Worm (Caenorhabditis elegans) whole organism, L1 larva: ENCODE measurements around the gene nspa-9.

Experiments
- C04F5.9 ChIP-seq: sonication (generic microtip); optimal IDR thresholded peaks from 2 replicates; lab custom pipeline; 2016; ENCODE audit warnings: missing genetic modification characterization, missing compliant biosample characterization
- C16A3.4 ChIP-seq: fragments of 150-350 bp; optimal IDR thresholded peaks from 2 replicates; lab custom pipeline; 2014; ENCODE audit warnings: missing biosample characterization, missing genetic modification characterization
- C34B4.2 ChIP-seq: sonication (generic microtip); optimal IDR thresholded peaks from 2 replicates; lab custom pipeline; 2017; ENCODE audit warnings: mild to moderate bottlenecking, missing genetic modification characterization, missing compliant biosample characterization
- F16B12.6 ChIP-seq: fragments of 150-350 bp; optimal IDR thresholded peaks from 2 replicates; lab custom pipeline; 2014; ENCODE audit warnings: missing biosample characterization, missing genetic modification characterization
- aha-1 ChIP-seq: fragments of 150-350 bp; optimal IDR thresholded peaks from 2 replicates; lab custom pipeline; 2014; ENCODE audit warnings: missing biosample characterization, missing genetic modification characterization
- alr-1 ChIP-seq: fragments of 200-800 bp; sonication (Bioruptor generic); optimal IDR thresholded peaks from 2 replicates; lab custom pipeline; 2018; ENCODE audit warnings: borderline replicate concordance, mild to moderate bottlenecking, missing genetic modification characterization, missing compliant biosample characterization
- aly-2 ChIP-seq: fragments of 150-350 bp; optimal IDR thresholded peaks from 2 replicates; lab custom pipeline; 2014; ENCODE audit warnings: missing biosample characterization, missing genetic modification characterization
- ama-1 ChIP-seq: fragments of 150-350 bp; optimal IDR thresholded peaks from 2 replicates; lab custom pipeline; 2014
- blmp-1 ChIP-seq: fragments of 150-350 bp; optimal IDR thresholded peaks from 2 replicates; lab custom pipeline; 2014; ENCODE audit warnings: missing biosample characterization, missing genetic modification characterization
- ceh-82 ChIP-seq, 3 experiments: fragments of 150-350 bp in 1 of 3; sonication (generic microtip) in 2 of 3; optimal IDR thresholded peaks; 2 replicates each; lab custom pipeline; 2014 to 2017; ENCODE audit warnings: missing biosample characterization in 3 of 3, missing genetic modification characterization in 3 of 3
- efl-1 ChIP-seq, 4 experiments: fragments of 150-350 bp; optimal IDR thresholded peaks in 3 of 4; peaks in 1 of 4; 1 replicate in 1 of 4; 2 replicates in 3 of 4; lab custom pipeline; 2014; ENCODE audit warnings: missing biosample characterization in 2 of 4, missing genetic modification characterization in 2 of 4, missing genetic modification reagents in 2 of 4
- egl-13 ChIP-seq: sonication (generic microtip); optimal IDR thresholded peaks from 2 replicates; lab custom pipeline; 2016; ENCODE audit warnings: missing genotype, missing genetic modification reagents, missing genetic modification characterization, missing compliant biosample characterization
- elt-3 ChIP-seq, 6 experiments: fragments of 150-350 bp in 1 of 6; sonication (generic microtip); optimal IDR thresholded peaks; 2 replicates each; lab custom pipeline; 2017 to 2018; ENCODE audit warnings: missing biosample characterization in 6 of 6, missing genetic modification characterization in 6 of 6, inconsistent platforms in 1 of 6
- fkh-10 ChIP-seq: sonication (generic microtip); optimal IDR thresholded peaks from 2 replicates; lab custom pipeline; 2017; ENCODE audit warnings: missing biosample characterization, missing genetic modification reagents, missing genetic modification characterization
- fkh-4 ChIP-seq: sonication (generic microtip); optimal IDR thresholded peaks from 2 replicates; lab custom pipeline; 2016; ENCODE audit warnings: missing compliant biosample characterization, missing genetic modification characterization, borderline replicate concordance
- fkh-8 ChIP-seq: sonication (generic microtip); optimal IDR thresholded peaks from 2 replicates; lab custom pipeline; 2016; ENCODE audit warnings: mild to moderate bottlenecking, missing genetic modification characterization, missing compliant biosample characterization
- grh-1 ChIP-seq: fragments of 200-800 bp; sonication (Bioruptor generic); IDR thresholded peaks from 2 replicates; pipeline ENCODE4 v1.3.6; 2022; ENCODE audit warnings: missing genetic modification reagents, missing genetic modification characterization, missing compliant biosample characterization
- hlh-4 ChIP-seq: sonication (generic microtip); optimal IDR thresholded peaks from 2 replicates; lab custom pipeline; 2016; ENCODE audit warnings: mild to moderate bottlenecking, missing genetic modification characterization, missing compliant biosample characterization
- isw-1 ChIP-seq: fragments of 200-800 bp; sonication (Bioruptor generic); IDR thresholded peaks from 2 replicates; pipeline ENCODE4 v1.3.6; 2022; ENCODE audit warnings: missing genetic modification characterization, missing compliant biosample characterization
- lin-14 ChIP-seq: fragments of 200-800 bp; sonication (Bioruptor generic); optimal IDR thresholded peaks from 2 replicates; lab custom pipeline; 2018; ENCODE audit warnings: mild to moderate bottlenecking, missing genetic modification characterization, moderate library complexity, missing compliant biosample characterization
- lin-15B ChIP-seq: fragments of 150-350 bp; sonication (generic microtip); optimal IDR thresholded peaks from 3 replicates; lab custom pipeline; 2014; ENCODE audit warnings: missing biosample characterization, missing genetic modification characterization
- lir-3 ChIP-seq: sonication (generic microtip); optimal IDR thresholded peaks from 2 replicates; lab custom pipeline; 2016; ENCODE audit warnings: mild to moderate bottlenecking, missing genetic modification characterization, moderate library complexity, missing compliant biosample characterization; ENCODE audit not compliant: poor library complexity
- lsy-2 ChIP-seq, 2 experiments: fragments of 150-350 bp; optimal IDR thresholded peaks; 2 replicates each; lab custom pipeline; 2014; ENCODE audit warnings: missing biosample characterization in 2 of 2, missing genetic modification characterization in 2 of 2
- mab-9 ChIP-seq: fragments of 200-800 bp; sonication (Bioruptor generic); IDR thresholded peaks from 2 replicates; pipeline ENCODE4 v1.3.6; 2022; ENCODE audit warnings: missing genetic modification reagents, missing genetic modification characterization, missing compliant biosample characterization
- mef-2 ChIP-seq: fragments of 150-350 bp; optimal IDR thresholded peaks from 2 replicates; lab custom pipeline; 2014; ENCODE audit warnings: missing biosample characterization, missing genetic modification characterization
- mep-1 ChIP-seq: fragments of 150-350 bp; optimal IDR thresholded peaks from 2 replicates; lab custom pipeline; 2014; ENCODE audit warnings: missing biosample characterization, missing genetic modification characterization
- nhr-11 ChIP-seq: fragments of 150-350 bp; optimal IDR thresholded peaks from 2 replicates; lab custom pipeline; 2014; ENCODE audit warnings: missing biosample characterization, missing genetic modification characterization
- nhr-19 ChIP-seq: fragments of 200-800 bp; sonication (Bioruptor generic); conservative IDR thresholded peaks from 2 replicates; pipeline ENCODE4 v1.3.6; 2022; ENCODE audit warnings: missing genetic modification characterization, missing compliant biosample characterization
- nhr-20 ChIP-seq: sonication (generic microtip); optimal IDR thresholded peaks from 2 replicates; lab custom pipeline; 2016; ENCODE audit warnings: mild to moderate bottlenecking, missing genetic modification characterization, missing compliant biosample characterization
- nhr-71 ChIP-seq: sonication (generic microtip); optimal IDR thresholded peaks from 2 replicates; lab custom pipeline; 2016; ENCODE audit warnings: mild to moderate bottlenecking, missing genetic modification characterization, moderate library complexity, missing compliant biosample characterization
- nhr-77 ChIP-seq: fragments of 150-350 bp; optimal IDR thresholded peaks from 2 replicates; lab custom pipeline; 2014; ENCODE audit warnings: missing biosample characterization, missing genetic modification characterization
- nhr-84 ChIP-seq: sonication (generic microtip); optimal IDR thresholded peaks from 2 replicates; lab custom pipeline; 2017; ENCODE audit warnings: missing biosample characterization, missing genetic modification characterization
- nhr-85 ChIP-seq: sonication (generic microtip); peaks from one replicate; lab custom pipeline; 2016; ENCODE audit warnings: missing genetic modification characterization, inconsistent platforms, missing compliant biosample characterization
- rnt-1 ChIP-seq: sonication (generic microtip); optimal IDR thresholded peaks from 2 replicates; lab custom pipeline; 2016; ENCODE audit warnings: mild to moderate bottlenecking, missing genetic modification characterization, moderate library complexity, missing compliant biosample characterization
- skn-1 ChIP-seq: fragments of 150-350 bp; optimal IDR thresholded peaks from 2 replicates; lab custom pipeline; 2014; ENCODE audit warnings: missing biosample characterization, missing genetic modification characterization
- snpc-4 ChIP-seq: fragments of 150-350 bp; optimal IDR thresholded peaks from 2 replicates; lab custom pipeline; 2014; ENCODE audit warnings: missing biosample characterization, missing genetic modification characterization
- snu-23 ChIP-seq: sonication (generic microtip); optimal IDR thresholded peaks from 2 replicates; lab custom pipeline; 2016; ENCODE audit warnings: missing genetic modification characterization, missing compliant biosample characterization
- sup-37 ChIP-seq: fragments of 200-800 bp; sonication (Bioruptor generic); optimal IDR thresholded peaks from 2 replicates; lab custom pipeline; 2018; ENCODE audit warnings: mild to moderate bottlenecking, missing genetic modification characterization, missing compliant biosample characterization
- tbx-2 ChIP-seq: sonication (generic microtip); optimal IDR thresholded peaks from 2 replicates; lab custom pipeline; 2016; ENCODE audit warnings: missing genetic modification characterization, missing compliant biosample characterization
- tlp-1 ChIP-seq: fragments of 150-350 bp; optimal IDR thresholded peaks from 2 replicates; lab custom pipeline; 2014; ENCODE audit warnings: missing biosample characterization, missing genetic modification characterization
- unc-30 ChIP-seq: sonication (generic microtip); optimal IDR thresholded peaks from 2 replicates; lab custom pipeline; 2017; ENCODE audit warnings: missing biosample characterization, missing genetic modification characterization
- unc-62 ChIP-seq: fragments of 150-350 bp; optimal IDR thresholded peaks from 2 replicates; lab custom pipeline; 2014; ENCODE audit warnings: missing biosample characterization, missing genetic modification reagents, missing genetic modification characterization
- unc-98 ChIP-seq: fragments of 200-800 bp; sonication (Bioruptor generic); IDR thresholded peaks from 2 replicates; pipeline ENCODE4 v1.3.6; 2022; ENCODE audit warnings: missing genetic modification characterization, missing compliant biosample characterization
- vab-15 ChIP-seq: sonication (generic microtip); optimal IDR thresholded peaks from 2 replicates; lab custom pipeline; 2017; ENCODE audit warnings: missing genotype, mild to moderate bottlenecking, missing genetic modification characterization, missing compliant biosample characterization
- xbp-1 ChIP-seq: sonication (generic microtip); optimal IDR thresholded peaks from 2 replicates; lab custom pipeline; 2016; ENCODE audit warnings: missing genetic modification characterization, missing compliant biosample characterization
- ztf-11 ChIP-seq, 2 experiments: sonication (generic microtip); optimal IDR thresholded peaks; 2 replicates each; lab custom pipeline; 2016 to 2017; ENCODE audit warnings: missing genetic modification characterization in 2 of 2, missing biosample characterization in 1 of 2, missing compliant biosample characterization in 1 of 2
- ztf-4 ChIP-seq: fragments of 150-350 bp; optimal IDR thresholded peaks from 2 replicates; lab custom pipeline; 2014; ENCODE audit warnings: missing biosample characterization, missing genetic modification characterization

The nspa-9 gene

ce11 chrX:11693092-11693491 is 45.8 kb upstream of the nspa-9 start, which contains the start of gene smcl-1 (continued):
- peak; percentile 79 for TF ChIP-seq rnt-1
- TF ChIP-seq nhr-20 = peak; percentile 45
- peak in 1 of 2 experiments; percentile 28 for TF ChIP-seq efl-1 (optimal IDR thresholded peaks at IDR 0.05; lab: Kevin White, UChicago)
- peak in 1 of 2 experiments; percentile 26 for TF ChIP-seq efl-1 (GFP tag; optimal IDR thresholded peaks at IDR 0.05 in 1 of 2; lab: Kevin White, UChicago)
- no peak for TF ChIP-seq tbx-2
- TF ChIP-seq isw-1 = no peak
- peak; percentile 10 for TF ChIP-seq C16A3.4 (tag; lab: Kevin White, UChicago)

ce11 chrX:11696696-11697095 is 42.2 kb upstream of the nspa-9 start, which contains the start of gene C44C10.12:
TSS of gene C44C10.12 (plus strand) at chrX:11696996.
- TF ChIP-seq mef-2 (tag; lab: Kevin White, UChicago) (no peak), blmp-1 (no peak)

- TF ChIP-seq blmp-1 = no peak
- no peak for TF ChIP-seq nhr-85 (tag; lab: Kevin White, UChicago)
- TF ChIP-seq lin-15B (tag; lab: Kevin White, UChicago) = no peak
- TF ChIP-seq rnt-1 = no peak
- TF ChIP-seq ceh-82 (tag; optimal IDR thresholded peaks at IDR 0.05; lab: Kevin White, UChicago) = no peak
- TF ChIP-seq grh-1 = no peak
- no peak for TF ChIP-seq nhr-19 (GFP tag; lab: Robert Waterston, UW)
- no peak for TF ChIP-seq ztf-4
- no peak for TF ChIP-seq C04F5.9 (tag; lab: Kevin White, UChicago)
- no peak for TF ChIP-seq snu-23 (GFP tag; lab: Kevin White, UChicago)
These were observed 38.6 kb upstream of the nspa-9 start, which contains the start of gene C44C10.15 for ce11 chrX:11700263-11700662. TSS of gene C44C10.15 (minus strand) at chrX:11700363.

DNA sequence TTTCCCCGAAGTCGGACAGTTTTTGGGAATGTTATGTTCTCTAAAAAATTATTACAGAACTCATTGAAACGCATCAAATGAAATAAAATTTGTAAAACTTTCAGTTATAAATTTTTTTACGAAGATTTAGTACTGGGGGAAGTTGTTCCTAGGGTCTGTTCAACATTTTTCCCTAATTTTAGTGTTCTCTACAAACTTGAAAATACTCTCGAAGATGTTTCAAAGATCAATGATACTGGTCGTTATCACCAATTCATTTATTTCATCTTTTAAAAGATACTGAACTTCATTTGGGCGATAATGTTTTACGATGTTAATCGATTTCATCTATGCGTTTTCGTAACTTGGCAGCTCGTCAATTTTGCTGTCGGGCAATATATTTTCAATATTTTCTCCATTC is 36.6 kb upstream of the nspa-9 start, which contains the start of gene C44C10.3:
TSS of gene C44C10.3 (plus strand) at position 301 of the 400 bp plus-strand sequence.
- TF ChIP-seq nhr-11 (tag; lab: Kevin White, UChicago) (no peak), tlp-1 (no peak), aly-2 (tag; lab: Kevin White, UChicago) (no peak), ztf-11 (tag; optimal IDR thresholded peaks at IDR 0.05; lab: Kevin White, UChicago) (no peak), egl-13 (tag; lab: Kevin White, UChicago) (no peak), mab-9 (GFP tag; lab: Robert Waterston, UW) (no peak), elt-3 (tag; optimal IDR thresholded peaks at IDR 0.05; lab: Kevin White, UChicago) (no peak), fkh-10 (no peak), nhr-71 (tag; lab: Kevin White, UChicago) (no peak), F16B12.6 (tag; lab: Kevin White, UChicago) (no peak), fkh-4 (tag; lab: Kevin White, UChicago) (no peak), mep-1 (tag; lab: Kevin White, UChicago) (no peak), sup-37 (no peak), nhr-77 (tag; lab: Kevin White, UChicago) (no peak), aha-1 (tag; lab: Kevin White, UChicago) (no peak), unc-62 (GFP tag; lab: Kevin White, UChicago) (no peak), xbp-1 (tag; lab: Kevin White, UChicago) (no peak)

DNA sequence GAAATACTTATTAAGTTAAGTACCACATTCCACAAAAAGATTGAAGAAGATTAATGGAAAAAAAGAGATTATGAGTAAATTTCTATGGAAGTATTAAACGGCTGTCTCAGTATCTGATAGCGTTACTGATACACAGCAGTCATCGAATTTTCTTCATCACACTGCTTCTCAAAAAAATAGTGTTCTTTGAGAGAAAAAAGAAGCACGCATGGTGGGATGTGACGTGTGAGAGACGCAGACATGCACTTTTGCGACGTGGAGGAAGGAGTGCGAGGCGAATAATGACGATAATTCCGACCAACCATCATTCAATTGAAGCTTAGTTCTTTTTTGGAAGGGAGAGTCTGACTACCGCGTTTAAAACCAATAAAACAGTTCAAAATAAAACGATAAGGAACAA is 28.6 kb upstream of the nspa-9 start, which contains the start of gene C44C10.11:
TSS of gene C44C10.11 (minus strand) at position 115 of the 400 bp plus-strand sequence.
- TF ChIP-seq fkh-8 = peak; percentile 32
- TF ChIP-seq blmp-1 = peak; percentile 23
- no peak for TF ChIP-seq ama-1 (lab: Kevin White, UChicago)
- no peak for TF ChIP-seq hlh-4
- TF ChIP-seq C34B4.2 (tag; lab: Kevin White, UChicago) = no peak
- TF ChIP-seq tlp-1 = no peak
- no peak for TF ChIP-seq unc-30 (tag; lab: Kevin White, UChicago)
- TF ChIP-seq alr-1 (tag; lab: Kevin White, UChicago) = no peak
- no peak for TF ChIP-seq efl-1 (optimal IDR thresholded peaks at IDR 0.05; lab: Kevin White, UChicago)
- no peak for TF ChIP-seq efl-1 (GFP tag; optimal IDR thresholded peaks at IDR 0.05 in 1 of 2; lab: Kevin White, UChicago)
- no peak for TF ChIP-seq snpc-4 (tag; lab: Kevin White, UChicago)
- no peak for TF ChIP-seq lsy-2 (tag; optimal IDR thresholded peaks at IDR 0.05; lab: Kevin White, UChicago)
- no peak for TF ChIP-seq vab-15 (tag; lab: Kevin White, UChicago)
- TF ChIP-seq snu-23 (GFP tag; lab: Kevin White, UChicago) = peak; percentile 19
- no peak for TF ChIP-seq unc-98 (GFP tag; lab: Robert Waterston, UW)
- no peak for TF ChIP-seq skn-1 (tag; lab: Kevin White, UChicago)
- TF ChIP-seq nhr-71 (tag; lab: Kevin White, UChicago) = peak; percentile 22
- TF ChIP-seq lir-3 = no peak
- TF ChIP-seq lin-14 (GFP tag; lab: Kevin White, UChicago) = peak; percentile 79
- no peak for TF ChIP-seq nhr-84 (tag; lab: Kevin White, UChicago)
- TF ChIP-seq egl-13 (tag; lab: Kevin White, UChicago) = peak; percentile 21
